Worm (Caenorhabditis elegans): ENCODE results near the gene Y39A3A.3.
"Not testable (repeated sequence)": the region's sequence is repeated elsewhere in the genome, so short reads cannot be mapped to it uniquely, and the experiment has no call there.

Gene Y39A3A.3

DNA sequence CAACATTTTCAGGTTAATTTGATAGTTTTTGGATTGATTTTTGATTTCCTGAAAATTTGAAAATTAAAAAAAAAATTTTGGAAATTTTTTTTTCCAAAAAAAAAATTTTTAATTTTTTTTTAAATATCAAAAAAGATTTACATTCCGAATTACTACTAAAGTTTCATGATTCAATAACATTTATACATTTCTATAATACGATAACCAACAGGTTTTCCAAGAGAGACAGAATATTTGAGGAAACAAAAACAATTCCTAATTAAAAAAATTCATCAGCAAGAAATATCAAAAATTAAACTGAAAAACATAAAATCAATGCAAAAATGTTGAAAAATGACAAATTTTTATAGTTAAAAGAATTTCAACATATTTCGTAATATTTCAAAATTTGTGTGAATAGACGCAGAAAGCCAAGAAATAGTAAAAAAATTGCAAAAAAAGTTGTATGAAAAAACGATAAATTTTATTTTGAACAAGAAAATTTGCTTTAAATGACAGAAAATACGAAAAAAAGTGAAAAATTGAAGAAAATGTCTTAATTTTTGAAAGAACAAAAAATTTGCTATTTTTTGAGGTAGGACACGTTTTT is 8.5 kb upstream of the Y39A3A.3 start, which contains the start of gene Y39A3A.4:
Gene Y39A3A.4, minus strand, starts transcription at position 51 of the 589 bp plus-strand sequence.
- TF ChIP-seq cebp-1 (GFP tag; IDR thresholded peaks at IDR 0.05) (peak; percentile 50; the same call in 1 of the 2 replicates), cebp-1 (tag; optimal IDR thresholded peaks at IDR 0.05) (peak; percentile 77), rec-8 (tag; optimal IDR thresholded peaks at IDR 0.05) (no peak)

DNA sequence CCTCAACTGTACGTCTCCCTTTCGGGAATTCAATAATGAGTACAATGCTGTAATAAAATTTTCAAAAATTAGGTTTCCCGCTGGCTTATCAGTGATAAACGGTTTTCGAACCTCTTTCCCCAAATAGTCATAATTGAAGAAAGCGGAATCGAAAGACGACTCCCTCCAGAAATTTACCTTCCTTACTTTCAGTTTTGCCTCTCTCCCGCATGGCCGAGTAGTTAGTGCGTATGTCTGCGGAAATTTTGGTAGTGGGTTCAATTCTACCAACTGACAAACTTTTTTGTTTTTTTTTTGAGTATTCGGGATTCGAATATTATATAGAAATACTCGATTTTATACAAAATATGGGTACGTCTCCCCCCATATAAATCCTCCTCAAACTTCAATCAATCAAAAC is 3.2 kb downstream of the Y39A3A.3 start:
- peak; percentile 62 for TF ChIP-seq B0261.1 (tag; optimal IDR thresholded peaks at IDR 0.05)
- peak; percentile 82 for TF ChIP-seq tbp1 (GFP tag; optimal IDR thresholded peaks at IDR 0.05)
- TF ChIP-seq rpc-1 (optimal IDR thresholded peaks at IDR 0.05): not testable (repeated sequence)
- TF ChIP-seq rpc-1 (tag; optimal IDR thresholded peaks at IDR 0.05): peak; percentile 56
- TF ChIP-seq lin-26 (GFP tag; IDR thresholded peaks at IDR 0.05): peak; percentile 79

DNA sequence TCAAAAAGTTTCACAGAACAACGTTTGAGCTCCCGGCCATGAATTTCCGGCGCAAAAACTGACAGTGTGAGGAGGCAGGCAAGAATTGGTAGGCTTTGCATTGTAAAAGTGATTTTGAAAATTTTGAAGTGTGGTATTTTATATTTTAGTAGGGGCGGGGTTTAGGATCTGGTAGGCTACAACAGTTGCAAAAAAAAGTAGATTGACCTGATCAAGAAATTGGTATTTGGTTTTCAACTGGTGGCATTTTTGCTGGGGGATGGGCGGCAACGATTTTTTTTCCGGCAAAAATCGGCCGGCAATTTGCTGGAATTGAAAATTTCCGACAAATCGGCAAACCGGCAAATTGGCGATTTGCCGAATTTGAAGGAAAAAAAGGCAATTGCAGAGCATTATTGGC is 7.3 kb downstream of the Y39A3A.3 start, which contains the start of gene ins-16:
Gene ins-16, minus strand, starts transcription at position 101 of the 400 bp plus-strand sequence.
- TF ChIP-seq sdz-38 (tag; optimal IDR thresholded peaks at IDR 0.05) (no peak), lir-1 (GFP tag; conservative IDR thresholded peaks at IDR 0.05) (no peak), madf-6 (GFP tag; IDR thresholded peaks at IDR 0.05) (no peak), lsl-1 (GFP tag; optimal IDR thresholded peaks at IDR 0.05) (no peak), rec-8 (tag; optimal IDR thresholded peaks at IDR 0.05) (no peak), die-1 (tag; optimal IDR thresholded peaks at IDR 0.05) (no peak), let-526 (GFP tag; IDR thresholded peaks at IDR 0.05) (no peak)

DNA sequence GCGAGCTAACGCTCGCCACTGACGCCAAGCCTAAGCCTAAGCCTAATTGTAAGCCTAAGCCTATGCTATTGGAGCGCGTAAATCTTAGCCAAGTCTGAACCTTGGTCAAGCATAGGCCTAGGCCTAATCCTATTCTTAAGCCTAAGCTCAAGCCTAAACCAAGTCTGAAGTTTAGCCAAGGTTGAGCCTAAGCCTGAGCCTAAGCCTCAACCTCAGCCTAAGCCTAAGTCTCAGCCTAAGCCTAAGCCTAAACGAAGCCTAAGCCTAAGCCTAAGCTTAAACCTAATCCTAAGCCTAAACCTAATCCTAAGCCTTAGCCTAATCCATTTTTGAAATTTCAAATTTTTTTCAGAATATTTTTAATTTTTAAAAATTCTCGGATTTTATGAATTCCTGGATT is 8.1 kb downstream of the Y39A3A.3 start:
- TF ChIP-seq hlh-26 (GFP tag; conservative IDR thresholded peaks at IDR 0.05) (no peak), Y53F4B.3 (GFP tag; IDR thresholded peaks at IDR 0.05) (no peak), dpff-1 (tag; optimal IDR thresholded peaks at IDR 0.05) (no peak), F49E8.2 (tag; optimal IDR thresholded peaks at IDR 0.05; ENCODE audit: insufficient read depth) (no peak), dpl-1 (GFP tag; optimal IDR thresholded peaks at IDR 0.05) (no peak), attf-3 (GFP tag; conservative IDR thresholded peaks at IDR 0.05) (no peak), ceh-27 (GFP tag; optimal IDR thresholded peaks at IDR 0.05) (no peak), egrh-3 (GFP tag; IDR thresholded peaks at IDR 0.05) (no peak), nfya-1 (tag; optimal IDR thresholded peaks at IDR 0.05; ENCODE audit: borderline replicate concordance, insufficient read depth) (no peak), madf-6 (GFP tag; IDR thresholded peaks at IDR 0.05) (no peak)

DNA sequence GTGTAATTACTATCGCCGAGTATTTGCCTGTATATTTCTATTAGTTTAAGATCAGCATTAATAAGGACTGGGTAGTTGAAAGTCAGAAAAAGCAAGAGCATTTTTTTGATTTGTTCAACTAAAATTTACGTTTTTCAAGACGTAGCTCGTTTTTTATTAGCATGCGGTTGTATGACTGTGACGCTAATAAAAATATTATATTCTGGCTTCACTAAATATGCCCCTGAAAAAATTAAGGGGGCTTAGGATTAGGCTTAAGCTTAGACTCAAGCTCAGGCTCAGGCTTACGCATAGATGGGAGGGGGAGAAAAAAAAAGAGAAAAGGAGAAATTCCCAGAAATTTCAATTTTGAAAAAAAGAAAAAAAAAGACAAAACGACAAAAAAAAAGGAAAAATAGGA is 10.6 kb downstream of the Y39A3A.3 start, which contains the start of gene Y39A3A.2:
Gene Y39A3A.2, minus strand, starts transcription at position 101 of the 400 bp plus-strand sequence.
- no peak for TF ChIP-seq nhr-179 (tag; optimal IDR thresholded peaks at IDR 0.05)

DNA sequence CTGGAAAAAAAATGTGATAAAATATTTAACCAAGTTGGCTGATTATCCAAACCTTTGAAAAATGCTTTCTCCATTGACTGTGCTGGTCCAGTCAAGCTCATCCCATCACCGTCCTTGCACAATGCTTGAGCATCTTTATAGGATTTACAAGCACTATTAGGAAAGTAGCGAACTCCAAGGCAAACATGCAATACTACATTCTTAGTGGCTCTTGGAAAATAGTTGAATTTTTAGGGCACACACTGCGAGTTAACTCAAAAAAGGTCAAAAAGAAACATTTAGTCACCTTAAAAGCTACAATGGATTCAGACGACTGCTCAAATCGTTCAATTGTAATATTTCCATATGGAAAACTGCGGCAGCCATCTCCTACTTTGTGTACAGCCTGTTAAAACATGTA is 14.1 kb downstream of the Y39A3A.3 start, which contains the start of gene M01E10.3:
Gene M01E10.3, minus strand, starts transcription at position 101 of the 400 bp plus-strand sequence.
- TF ChIP-seq hmg-20 (GFP tag; IDR thresholded peaks at IDR 0.05) (no peak), snpc-3.4 (tag; optimal IDR thresholded peaks at IDR 0.05) (no peak), mel-28 (tag; optimal IDR thresholded peaks at IDR 0.05; ENCODE audit: borderline replicate concordance) (no peak), D2030.7 (GFP tag; IDR thresholded peaks at IDR 0.05) (no peak), F57A8.1 (GFP tag; optimal IDR thresholded peaks at IDR 0.05) (no peak), unc-130 (GFP tag; optimal IDR thresholded peaks at IDR 0.05) (no peak), hlh-12 (tag; optimal IDR thresholded peaks at IDR 0.05) (no peak)
